Fruit fly (Drosophila melanogaster) whole organism, embryonic: ENCODE data around the gene CG6168.

Experiments
- Adf1 ChIP-seq: fragments of 200-800 bp; sonication (Bioruptor generic); IDR thresholded peaks from 2 replicates; pipeline ENCODE4 v1.3.6; 2022; ENCODE audit warnings: missing biosample characterization, missing genetic modification characterization
- CG11247 ChIP-seq: fragments of 200-800 bp; sonication (Bioruptor generic); IDR thresholded peaks from 2 replicates; pipeline ENCODE4 v1.3.6; 2022; ENCODE audit warnings: missing biosample characterization, missing genetic modification characterization
- CG11456 ChIP-seq: fragments of 200-800 bp; sonication (Bioruptor generic); IDR thresholded peaks from 3 replicates; pipeline ENCODE4 v1.3.6; 2022; ENCODE audit warnings: missing biosample characterization, missing genetic modification characterization
- CG12071 ChIP-seq: fragments of 200-800 bp; sonication (Bioruptor generic); optimal IDR thresholded peaks from 3 replicates; lab custom pipeline; 2018; ENCODE audit warnings: missing biosample characterization, mild to moderate bottlenecking, missing genetic modification characterization
- CG13424 ChIP-seq: fragments of 200-800 bp; sonication (Bioruptor generic); optimal IDR thresholded peaks from 2 replicates; lab custom pipeline; 2019; ENCODE audit warnings: missing biosample characterization, mild to moderate bottlenecking, missing genetic modification characterization, moderate library complexity
- CG14441 ChIP-seq: fragments of 200-800 bp; sonication (Bioruptor generic); IDR thresholded peaks from 2 replicates; pipeline ENCODE4 v1.3.6; 2022; ENCODE audit warnings: missing biosample characterization, missing genetic modification characterization
- CG16779 ChIP-seq: fragments of 200-800 bp; sonication (Bioruptor generic); IDR thresholded peaks from 2 replicates; pipeline ENCODE4 v1.3.6; 2022; ENCODE audit warnings: missing biosample characterization, missing genetic modification characterization
- CG17829 ChIP-seq: fragments of 200-800 bp; optimal IDR thresholded peaks from 2 replicates; lab custom pipeline; 2019; ENCODE audit warnings: missing biosample characterization, mild to moderate bottlenecking, missing genetic modification characterization, moderate library complexity
- CG1832 ChIP-seq: fragments of 200-800 bp; sonication (Bioruptor generic); optimal IDR thresholded peaks from 2 replicates; lab custom pipeline; 2017; ENCODE audit warnings: missing biosample characterization, mild to moderate bottlenecking, missing genetic modification characterization, inconsistent platforms
- CG32532 ChIP-seq: fragments of 200-800 bp; sonication (Bioruptor generic); IDR thresholded peaks from 2 replicates; pipeline ENCODE4 v1.3.6; 2022; ENCODE audit warnings: missing biosample characterization, missing genetic modification characterization
- CG42726 ChIP-seq: fragments of 200-800 bp; sonication (Bioruptor generic); IDR thresholded peaks from 2 replicates; pipeline ENCODE4 v1.3.6; 2022; ENCODE audit warnings: missing biosample characterization, missing genetic modification characterization; ENCODE audit not compliant: partially characterized antibody
- CG4707 ChIP-seq: fragments of 200-800 bp; sonication (Bioruptor generic); optimal IDR thresholded peaks from 2 replicates; lab custom pipeline; 2018; ENCODE audit warnings: missing biosample characterization, mild to moderate bottlenecking, missing genetic modification characterization, moderate library complexity
- CG4854 ChIP-seq: fragments of 200-800 bp; sonication (Bioruptor generic); optimal IDR thresholded peaks from 2 replicates; lab custom pipeline; 2016; ENCODE audit warnings: missing biosample characterization, missing genetic modification characterization, inconsistent platforms
- CG6175 ChIP-seq: fragments of 200-800 bp; sonication (Bioruptor generic); IDR thresholded peaks from 3 replicates; pipeline ENCODE4 v1.3.6; 2022; ENCODE audit warnings: missing biosample characterization, missing genetic modification characterization
- CG6272 ChIP-seq: fragments of 200-800 bp; sonication (Bioruptor generic); IDR thresholded peaks from 2 replicates; pipeline ENCODE4 v1.3.6; 2022; ENCODE audit warnings: missing biosample characterization, missing genetic modification characterization
- CG7963 ChIP-seq: fragments of 200-800 bp; sonication (Bioruptor generic); IDR thresholded peaks from 3 replicates; pipeline ENCODE4 v1.3.6; 2022; ENCODE audit warnings: missing biosample characterization, missing genetic modification characterization; ENCODE audit not compliant: partially characterized antibody
- CG8281 ChIP-seq: fragments of 200-800 bp; sonication (Bioruptor generic); optimal IDR thresholded peaks from 2 replicates; lab custom pipeline; 2018; ENCODE audit warnings: missing biosample characterization, mild to moderate bottlenecking, missing genetic modification characterization, moderate library complexity
- CG8290 ChIP-seq, 3 experiments: fragments of 200-800 bp; sonication (Bioruptor generic); optimal IDR thresholded peaks; 2 replicates each; lab custom pipeline; 2016 to 2019; ENCODE audit warnings: missing biosample characterization in 3 of 3, missing genetic modification characterization in 3 of 3, mild to moderate bottlenecking in 2 of 3, moderate library complexity in 1 of 3
- D ChIP-seq, 2 experiments: fragments of 200-800 bp in 1 of 2; fragments of >200 bp in 1 of 2; sonication (Bioruptor generic) in 1 of 2; optimal IDR thresholded peaks; 2 replicates in 1 of 2; 3 replicates in 1 of 2; lab custom pipeline; 2017; ENCODE audit warnings: mild to moderate bottlenecking in 1 of 2, missing biosample characterization in 1 of 2, missing genetic modification characterization in 1 of 2, missing genetic modification reagents in 1 of 2
- Dbx ChIP-seq: fragments of 200-800 bp; sonication (Bioruptor generic); IDR thresholded peaks from 3 replicates; pipeline ENCODE4 v1.3.6; 2022; ENCODE audit warnings: missing biosample characterization, missing genetic modification characterization
- Dip2 ChIP-seq: fragments of 200-800 bp; sonication (Bioruptor generic); IDR thresholded peaks from 2 replicates; pipeline ENCODE4 v1.3.6; 2022; ENCODE audit warnings: missing biosample characterization, missing genetic modification characterization
- Eip74EF ChIP-seq, 2 experiments: fragments of 200-800 bp in 1 of 2; fragments of >200 bp in 1 of 2; sonication (Bioruptor generic) in 1 of 2; optimal IDR thresholded peaks; 2 replicates each; lab custom pipeline; 2017 to 2019; ENCODE audit warnings: missing biosample characterization in 2 of 2, missing genetic modification characterization in 2 of 2, mild to moderate bottlenecking in 1 of 2, moderate library complexity in 1 of 2
- Ets65A ChIP-seq: fragments of 200-800 bp; sonication (Bioruptor generic); peaks from one replicate; lab custom pipeline; 2016; ENCODE audit warnings: missing biosample characterization, missing genetic modification characterization
- Ets97D ChIP-seq: fragments of 200-800 bp; sonication (Bioruptor generic); optimal IDR thresholded peaks from 3 replicates; lab custom pipeline; 2016; ENCODE audit warnings: missing biosample characterization, missing genetic modification characterization
- Hmx ChIP-seq: fragments of 200-800 bp; sonication (Bioruptor generic); optimal IDR thresholded peaks from 2 replicates; lab custom pipeline; 2016; ENCODE audit warnings: missing biosample characterization, missing genetic modification characterization
- Lpt ChIP-seq: fragments of >200 bp; optimal IDR thresholded peaks from 2 replicates; lab custom pipeline; 2018; ENCODE audit warnings: missing biosample characterization, missing genetic modification characterization
- NK7.1 ChIP-seq: fragments of 200-800 bp; sonication (Bioruptor generic); optimal IDR thresholded peaks from 3 replicates; lab custom pipeline; 2016; ENCODE audit warnings: missing biosample characterization, missing genetic modification characterization
- Optix ChIP-seq: fragments of 200-800 bp; sonication (Bioruptor generic); IDR thresholded peaks from 3 replicates; pipeline ENCODE4 v1.3.6; 2022; ENCODE audit warnings: missing biosample characterization, missing genetic modification characterization
- Pdp1 ChIP-seq, 2 experiments: fragments of 200-800 bp; sonication (Bioruptor generic); optimal IDR thresholded peaks; 3 replicates each; lab custom pipeline; 2016; ENCODE audit warnings: missing biosample characterization in 2 of 2, missing genetic modification characterization in 2 of 2, mild to moderate bottlenecking in 1 of 2, moderate library complexity in 1 of 2
- Rfx ChIP-seq: fragments of 200-800 bp; sonication (Bioruptor generic); IDR thresholded peaks from 2 replicates; pipeline ENCODE4 v1.3.6; 2022; ENCODE audit warnings: missing biosample characterization, missing genetic modification characterization
- ash1 ChIP-seq: fragments of 200-800 bp; sonication (Bioruptor generic); optimal IDR thresholded peaks from 2 replicates; lab custom pipeline; 2018; ENCODE audit warnings: missing biosample characterization, mild to moderate bottlenecking, missing genetic modification characterization
- chinmo ChIP-seq: fragments of 200-800 bp; sonication (Bioruptor generic); IDR thresholded peaks from 4 replicates; pipeline ENCODE4 v1.3.6; 2022; ENCODE audit warnings: missing biosample characterization, missing genetic modification characterization; ENCODE audit not compliant: partially characterized antibody
- dati ChIP-seq: fragments of 200-800 bp; sonication (Bioruptor generic); IDR thresholded peaks from 2 replicates; pipeline ENCODE4 v1.3.6; 2022; ENCODE audit warnings: missing biosample characterization, missing genetic modification characterization
- emc ChIP-seq: fragments of 200-800 bp; sonication (Bioruptor generic); optimal IDR thresholded peaks from 2 replicates; lab custom pipeline; 2016; ENCODE audit warnings: missing biosample characterization, missing genetic modification characterization
- ftz-f1 ChIP-seq: fragments of 200-800 bp; sonication (Bioruptor generic); optimal IDR thresholded peaks from 2 replicates; lab custom pipeline; 2016; ENCODE audit warnings: missing biosample characterization, missing genetic modification characterization
- gcm ChIP-seq: fragments of 200-800 bp; sonication (Bioruptor generic); optimal IDR thresholded peaks from 2 replicates; lab custom pipeline; 2019; ENCODE audit warnings: missing biosample characterization, mild to moderate bottlenecking, missing genetic modification characterization, moderate library complexity
- grn ChIP-seq: fragments of 200-800 bp; sonication (Bioruptor generic); optimal IDR thresholded peaks from 3 replicates; lab custom pipeline; 2017; ENCODE audit warnings: missing biosample characterization, missing genetic modification characterization
- gro ChIP-seq: fragments of 200-800 bp; sonication (Bioruptor generic); optimal IDR thresholded peaks from 2 replicates; lab custom pipeline; 2016; ENCODE audit warnings: missing biosample characterization, missing genetic modification characterization
- her ChIP-seq: fragments of 200-800 bp; sonication (Bioruptor generic); optimal IDR thresholded peaks from 2 replicates; lab custom pipeline; 2016; ENCODE audit warnings: missing biosample characterization, missing genetic modification characterization
- hth ChIP-seq: fragments of >200 bp; optimal IDR thresholded peaks from 2 replicates; lab custom pipeline; 2017; ENCODE audit warnings: inconsistent platforms
- jing ChIP-seq: fragments of 200-800 bp; sonication (Bioruptor generic); optimal IDR thresholded peaks from 2 replicates; lab custom pipeline; 2018; ENCODE audit warnings: missing biosample characterization, mild to moderate bottlenecking, missing genetic modification characterization
- ken ChIP-seq: fragments of 200-800 bp; sonication (Bioruptor generic); IDR thresholded peaks from 3 replicates; pipeline ENCODE4 v1.3.6; 2022; ENCODE audit warnings: missing biosample characterization, missing genetic modification characterization
- nerfin-2 ChIP-seq: fragments of 200-800 bp; sonication (Bioruptor generic); IDR thresholded peaks from 2 replicates; pipeline ENCODE4 v1.3.6; 2022; ENCODE audit warnings: missing biosample characterization, missing genetic modification characterization; ENCODE audit not compliant: partially characterized antibody
- p53 ChIP-seq: fragments of 200-800 bp; sonication (Bioruptor generic); optimal IDR thresholded peaks from 2 replicates; lab custom pipeline; 2016; ENCODE audit warnings: missing biosample characterization, missing genetic modification characterization
- ranshi ChIP-seq: fragments of 200-800 bp; sonication (Bioruptor generic); IDR thresholded peaks from 2 replicates; pipeline ENCODE4 v1.3.6; 2022; ENCODE audit warnings: missing biosample characterization, missing genetic modification characterization
- sd ChIP-seq: fragments of 200-800 bp; sonication (Bioruptor generic); optimal IDR thresholded peaks from 3 replicates; lab custom pipeline; 2018; ENCODE audit warnings: missing biosample characterization, mild to moderate bottlenecking, missing genetic modification characterization, moderate library complexity
- unc-4 ChIP-seq: fragments of 200-800 bp; sonication (Bioruptor generic); IDR thresholded peaks from 2 replicates; pipeline ENCODE4 v1.3.6; 2022; ENCODE audit warnings: missing biosample characterization, missing genetic modification characterization; ENCODE audit not compliant: partially characterized antibody

CG6168 gene

DNA sequence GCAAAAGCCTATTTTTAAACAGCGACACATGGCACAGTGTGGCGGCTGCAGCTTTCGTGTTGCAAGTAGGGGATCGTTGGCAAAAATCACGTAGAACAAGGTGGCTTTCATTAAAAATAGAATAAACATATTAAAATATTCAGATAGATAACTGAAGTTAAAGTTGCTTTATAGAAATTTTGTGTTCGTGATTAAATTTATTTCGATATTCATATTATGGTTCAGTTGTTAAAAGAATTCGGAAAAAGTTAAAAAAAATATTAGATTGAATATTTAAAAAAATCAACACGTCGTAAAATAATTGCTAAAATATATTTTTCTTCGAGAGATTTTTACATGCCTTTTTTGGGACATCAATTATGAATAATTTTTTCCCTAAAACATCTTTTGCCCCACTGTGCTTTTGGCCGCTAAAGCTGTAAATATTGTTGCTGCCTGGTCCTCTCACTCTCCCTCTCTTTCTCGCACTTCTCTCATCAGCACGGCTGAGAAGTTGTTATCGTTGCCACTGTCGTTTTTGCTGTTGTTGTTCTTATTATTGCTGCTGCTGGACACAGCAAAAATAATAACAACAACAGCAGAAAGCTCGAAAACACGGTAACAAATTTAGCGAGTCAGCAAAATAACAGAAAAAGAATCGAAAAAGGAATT lies 25.2 kb downstream of the CG6168 start (continued):
- TF ChIP-seq CG13424: peak; percentile 92
- TF ChIP-seq emc (GFP tag; lab: Kevin White, UChicago): no peak
- peak; percentile 57 for TF ChIP-seq NK7.1
- no peak for TF ChIP-seq grn (GFP tag; lab: Kevin White, UChicago)
- TF ChIP-seq CG17829: peak; percentile 90
- TF ChIP-seq hth (lab: Kevin White, UChicago): no peak
- no peak; the same call in 1 of the 2 replicates for TF ChIP-seq Dip2
- TF ChIP-seq gcm (GFP tag; lab: Kevin White, UChicago): peak; percentile 88
- peak; percentile 69 for TF ChIP-seq CG8281 (tag; lab: Kevin White, UChicago)
- TF ChIP-seq Hmx (GFP tag; lab: Kevin White, UChicago): peak; percentile 56
- TF ChIP-seq CG4854 (GFP tag; lab: Kevin White, UChicago): peak; percentile 66
- TF ChIP-seq CG11247 (GFP tag; lab: Robert Waterston, UW): peak; percentile 75
- peak; percentile 19 for TF ChIP-seq Ets97D (GFP tag; lab: Kevin White, UChicago)
- TF ChIP-seq, all 482 proteins: peak for 359

DNA sequence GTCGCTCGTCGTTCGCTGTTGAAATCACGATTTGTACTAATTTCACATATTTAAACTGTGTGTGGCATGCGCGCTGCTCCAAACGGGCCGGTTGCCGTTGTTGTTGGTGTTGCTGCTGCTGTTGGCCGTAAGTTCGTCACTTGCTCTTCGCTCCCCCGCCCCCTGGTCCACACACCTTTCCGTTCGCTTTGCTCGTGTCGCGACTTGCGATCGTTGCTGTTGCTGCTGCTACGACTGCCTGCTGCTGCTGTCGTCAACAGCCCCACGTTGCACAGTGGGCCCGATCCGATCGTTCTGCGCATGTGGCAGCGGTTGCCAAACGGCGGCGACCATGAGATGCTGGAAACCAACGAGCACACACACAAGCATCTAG lies 25.8 kb downstream of the CG6168 start, which contains the start of gene Dyro:
Dyro (minus strand) TSS at position 143 of the 373 bp plus-strand sequence.
- TF ChIP-seq D (optimal IDR thresholded peaks at IDR 0.05; lab: Kevin White, UChicago) (no peak), D (GFP tag; optimal IDR thresholded peaks at IDR 0.05; lab: Kevin White, UChicago) (no peak), sd (tag; lab: Kevin White, UChicago) (peak; percentile 6), CG11456 (GFP tag; lab: Robert Waterston, UW) (peak; percentile 74), gro (GFP tag; lab: Kevin White, UChicago) (no peak), jing (GFP tag; lab: Kevin White, UChicago) (no peak), Adf1 (GFP tag; lab: Robert Waterston, UW) (peak; percentile 72), CG6272 (GFP tag; lab: Robert Waterston, UW) (peak; percentile 67), Lpt (GFP tag; lab: Kevin White, UChicago) (no peak), CG32532 (GFP tag; lab: Robert Waterston, UW) (peak; percentile 4; the same call in 1 of the 2 replicates), CG4707 (GFP tag; lab: Kevin White, UChicago) (peak; percentile 88), unc-4 (0 out of 2 replicates have a peak, but pooled peaks have one; percentile 24), CG1832 (GFP tag; lab: Kevin White, UChicago) (peak; percentile 24), her (peak; percentile 5), CG8290 (GFP tag; optimal IDR thresholded peaks at IDR 0.05; lab: Kevin White, UChicago) (no peak), CG8290 (tag; optimal IDR thresholded peaks at IDR 0.05; lab: Kevin White, UChicago) (peak in 1 of 2 experiments; percentile 83), gcm (GFP tag; lab: Kevin White, UChicago) (no peak), ken (GFP tag; lab: Robert Waterston, UW) (0 out of 3 replicates have a peak, but pooled peaks have one; percentile 5), ash1 (GFP tag; lab: Kevin White, UChicago) (no peak), CG7963 (GFP tag; lab: Robert Waterston, UW) (0 out of 3 replicates have a peak, but pooled peaks have one; percentile 13), ranshi (GFP tag; lab: Robert Waterston, UW) (peak; percentile 24; the same call in 1 of the 2 replicates), CG42726 (GFP tag; lab: Robert Waterston, UW) (peak; percentile 31; the same call in 1 of the 2 replicates), Eip74EF (GFP tag; optimal IDR thresholded peaks at IDR 0.05; lab: Kevin White, UChicago) (no peak), dati (GFP tag; lab: Robert Waterston, UW) (no peak), chinmo (GFP tag; lab: Robert Waterston, UW) (peak; percentile 90), p53 (peak; percentile 85), Ets65A (peak; percentile 86), CG14441 (GFP tag; lab: Robert Waterston, UW) (peak; percentile 51), CG6175 (GFP tag; lab: Robert Waterston, UW) (peak; percentile 100), Rfx (GFP tag; lab: Robert Waterston, UW) (peak; percentile 75), Pdp1 (GFP tag; optimal IDR thresholded peaks at IDR 0.05; lab: Kevin White, UChicago) (no peak), ftz-f1 (GFP tag; lab: Kevin White, UChicago) (peak; percentile 63), CG16779 (GFP tag; lab: Robert Waterston, UW) (0 out of 2 replicates have a peak, but pooled peaks have one; percentile 7), CG12071 (GFP tag; lab: Kevin White, UChicago) (peak; percentile 37), nerfin-2 (peak; percentile 39; the same call in 1 of the 2 replicates), Optix (GFP tag; lab: Robert Waterston, UW) (peak; percentile 70; the same call in 2 of the 3 replicates), Dbx (GFP tag; lab: Robert Waterston, UW) (0 out of 3 replicates have a peak, but pooled peaks have one; percentile 17)
